Worm (Caenorhabditis elegans) whole organism, mixed stage, embryonic: ENCODE measurements around the gene pipp-4P.

ENCODE experiments used
- nhr-76 ChIP-seq: sonication (generic microtip); optimal IDR thresholded peaks from 2 replicates; lab custom pipeline; 2017; ENCODE audit warnings: missing biosample characterization, missing genetic modification characterization
- snpc-4 ChIP-seq: fragments of 150-350 bp; optimal IDR thresholded peaks from 2 replicates; lab custom pipeline; 2014; ENCODE audit warnings: missing biosample characterization, missing genetic modification characterization

DNA sequence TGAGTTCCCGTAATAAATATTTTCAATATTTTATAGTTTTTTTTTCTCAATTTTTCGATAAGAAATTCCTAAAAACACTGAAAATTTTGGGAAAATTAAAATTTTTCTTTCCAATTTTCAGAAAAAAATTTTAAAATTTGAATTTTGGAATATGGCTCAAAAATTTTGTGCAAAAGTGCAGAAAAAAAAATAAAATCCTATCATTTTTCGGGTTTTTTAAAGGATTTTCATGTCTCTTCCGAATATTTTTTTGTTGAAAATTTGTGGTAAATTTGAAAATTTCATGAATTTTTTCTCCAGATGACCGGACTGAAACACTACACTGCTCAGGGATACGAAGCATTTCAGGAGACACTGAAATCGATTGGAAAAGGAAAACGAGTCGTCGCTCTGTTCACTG is 15.3 kb downstream of the pipp-4P start, which contains the start of gene txdc-17:
- TF ChIP-seq nhr-76 (tag; lab: Kevin White, UChicago), result no peak
- no peak for TF ChIP-seq snpc-4
